Worm (Caenorhabditis elegans) whole organism, L4/young adult: ENCODE measurements around the gene C36A4.11.

Source experiments
- W03F9.2 ChIP-seq: fragments of 150-350 bp; optimal IDR thresholded peaks from 2 replicates; lab custom pipeline; 2014; ENCODE audit warnings: missing biosample characterization, missing genetic modification characterization
- dao-5 ChIP-seq: sonication (generic microtip); optimal IDR thresholded peaks from 2 replicates; lab custom pipeline; 2016; ENCODE audit warnings: missing genotype, missing genetic modification characterization, moderate library complexity, missing compliant biosample characterization
- him-1 ChIP-seq: sonication (generic microtip); optimal IDR thresholded peaks from 2 replicates; lab custom pipeline; 2016; ENCODE audit warnings: missing genotype, missing genetic modification reagents, missing genetic modification characterization, missing compliant biosample characterization

DNA sequence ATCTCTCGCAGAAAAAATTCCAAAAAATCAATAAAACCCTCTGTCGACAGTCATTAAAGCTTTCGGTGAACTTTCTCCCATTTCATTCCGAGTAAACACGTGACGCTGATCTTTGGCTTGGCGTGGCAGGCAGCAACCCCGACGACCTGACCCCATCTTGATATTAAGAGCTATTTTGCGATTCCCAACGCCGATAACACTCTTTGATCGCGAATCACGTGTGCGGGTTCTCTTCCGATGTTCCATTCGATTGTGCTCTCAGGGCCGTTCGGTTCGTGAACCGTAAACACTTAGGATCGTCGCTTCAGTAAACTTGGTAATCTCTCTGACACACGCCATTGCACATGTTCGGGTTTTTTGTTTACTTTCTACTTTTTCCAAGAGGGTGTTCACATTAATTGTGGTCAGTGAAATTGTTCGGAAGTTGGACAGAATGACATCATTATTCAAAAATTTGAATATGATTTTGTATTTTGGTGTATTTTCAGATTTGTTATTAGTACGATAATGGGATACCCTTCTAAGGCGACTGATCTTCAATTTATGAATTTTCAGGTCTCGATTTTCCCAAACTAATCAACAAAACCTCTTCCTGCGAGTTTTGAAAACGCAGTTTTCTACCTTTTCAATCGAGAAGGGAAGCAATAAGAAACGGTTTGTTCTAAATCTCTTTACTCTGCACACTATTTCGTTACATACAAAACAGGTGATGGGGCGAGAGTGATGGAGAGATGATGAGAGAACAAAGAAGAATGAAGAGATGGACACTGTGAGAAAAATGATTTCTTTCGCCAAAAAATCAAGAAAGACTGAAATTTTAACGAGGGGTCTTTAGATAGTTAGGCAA is 43.0 kb upstream of the C36A4.11 start:
- TF ChIP-seq him-1 (tag; lab: Kevin White, UChicago): no peak
- no peak for TF ChIP-seq W03F9.2 (tag; lab: Kevin White, UChicago)
- TF ChIP-seq dao-5 (tag; lab: Kevin White, UChicago): no peak
